ENCODE assay signal across 2 fruit fly cellular contexts in genomic region chr3L:2632048-2632762, dm6.
TF ChIP-seq lines count a peak whose summit lies in the region.

No protein-coding gene starts in this region.

- TF ChIP-seq CTCF in whole organism, embryonic (GFP tag; optimal IDR thresholded peaks at IDR 0.05; lab: Kevin White, UChicago), result no peak

TF ChIP-seq in whole organism, embryonic, 481 proteins besides CTCF, POLR2A, EP300 and RAD21 (continues in another document):
- TF ChIP-seq Asciz (GFP tag; optimal IDR thresholded peaks at IDR 0.05; lab: Kevin White, UChicago) (no peak), sqz (GFP tag; optimal IDR thresholded peaks at IDR 0.05; lab: Kevin White, UChicago) (no peak), CG17385 (GFP tag; optimal IDR thresholded peaks at IDR 0.05; lab: Kevin White, UChicago) (peak; percentile 43), CG4360 (GFP tag; IDR thresholded peaks at IDR 0.05; lab: Robert Waterston, UW) (no peak), gcm2 (GFP tag; optimal IDR thresholded peaks at IDR 0.05; lab: Kevin White, UChicago) (no peak), jumu (GFP tag; optimal IDR thresholded peaks at IDR 0.05; lab: Kevin White, UChicago) (peak; percentile 1), CG1603 (tag; optimal IDR thresholded peaks at IDR 0.05; lab: Kevin White, UChicago) (no peak), wdn (GFP tag; IDR thresholded peaks at IDR 0.05; lab: Robert Waterston, UW) (no peak), Nf-YA (GFP tag; IDR thresholded peaks at IDR 0.05; lab: Robert Waterston, UW) (no peak), Ravus (GFP tag; IDR thresholded peaks at IDR 0.05; lab: Robert Waterston, UW) (no peak), BtbVII (GFP tag; optimal IDR thresholded peaks at IDR 0.05; lab: Kevin White, UChicago) (no peak), CG5180 (GFP tag; optimal IDR thresholded peaks at IDR 0.05; lab: Kevin White, UChicago) (no peak), knrl (GFP tag; IDR thresholded peaks at IDR 0.05; lab: Robert Waterston, UW; ENCODE audit: partially characterized antibody) (no peak), Dfd (GFP tag; optimal IDR thresholded peaks at IDR 0.05; lab: Kevin White, UChicago) (no peak), nerfin-1 (tag; optimal IDR thresholded peaks at IDR 0.05; lab: Kevin White, UChicago) (no peak), CG13287 (GFP tag; IDR thresholded peaks at IDR 0.05; lab: Robert Waterston, UW; ENCODE audit: partially characterized antibody) (peak; percentile 55; the same call in 1 of the 2 replicates), CG3281 (GFP tag; optimal IDR thresholded peaks at IDR 0.05; lab: Kevin White, UChicago) (no peak), Dll (GFP tag; IDR thresholded peaks at IDR 0.05; lab: Robert Waterston, UW; ENCODE audit: partially characterized antibody) (0 out of 4 replicates have a peak, but pooled peaks have one; percentile 26), CG7839 (tag; optimal IDR thresholded peaks at IDR 0.05; lab: Kevin White, UChicago) (no peak), exex (tag; optimal IDR thresholded peaks at IDR 0.05; lab: Kevin White, UChicago) (no peak), B-H2 (GFP tag; optimal IDR thresholded peaks at IDR 0.05; lab: Kevin White, UChicago) (no peak), CG14014 (GFP tag; IDR thresholded peaks at IDR 0.05; lab: Robert Waterston, UW) (no peak), trem (tag; optimal IDR thresholded peaks at IDR 0.05; lab: Kevin White, UChicago) (no peak), br (optimal IDR thresholded peaks at IDR 0.05; lab: Kevin White, UChicago) (no peak), inv (GFP tag; IDR thresholded peaks at IDR 0.05; lab: Robert Waterston, UW; ENCODE audit: partially characterized antibody) (0 out of 2 replicates have a peak, but pooled peaks have one; percentile 8), tio (GFP tag; optimal IDR thresholded peaks at IDR 0.05; lab: Kevin White, UChicago) (no peak), btn (GFP tag; optimal IDR thresholded peaks at IDR 0.05; lab: Kevin White, UChicago) (no peak), Camta (GFP tag; optimal IDR thresholded peaks at IDR 0.05; lab: Kevin White, UChicago) (no peak), Doc3 (GFP tag; IDR thresholded peaks at IDR 0.05; lab: Robert Waterston, UW; ENCODE audit: partially characterized antibody) (no peak), cas (GFP tag; IDR thresholded peaks at IDR 0.05; lab: Robert Waterston, UW) (no peak), bowl (GFP tag; IDR thresholded peaks at IDR 0.05; lab: Robert Waterston, UW) (no peak), CG15479 (GFP tag; optimal IDR thresholded peaks at IDR 0.05; lab: Kevin White, UChicago) (no peak), ranshi (GFP tag; IDR thresholded peaks at IDR 0.05; lab: Robert Waterston, UW) (no peak), Chrac-16 (GFP tag; optimal IDR thresholded peaks at IDR 0.05; lab: Kevin White, UChicago) (no peak), Meics (GFP tag; optimal IDR thresholded peaks at IDR 0.05; lab: Kevin White, UChicago) (no peak), HLH54F (GFP tag; optimal IDR thresholded peaks at IDR 0.05; lab: Kevin White, UChicago) (no peak), onecut (GFP tag; IDR thresholded peaks at IDR 0.05; lab: Robert Waterston, UW) (no peak), CG9437 (GFP tag; optimal IDR thresholded peaks at IDR 0.05; lab: Kevin White, UChicago) (no peak), pb (GFP tag; optimal IDR thresholded peaks at IDR 0.05; lab: Kevin White, UChicago) (no peak), esg (GFP tag; conservative IDR thresholded peaks at IDR 0.05; lab: Robert Waterston, UW) (no peak), mld (GFP tag; IDR thresholded peaks at IDR 0.05; lab: Robert Waterston, UW; ENCODE audit: partially characterized antibody) (no peak), NFAT (GFP tag; IDR thresholded peaks at IDR 0.05; lab: Robert Waterston, UW) (no peak), CG2199 (GFP tag; IDR thresholded peaks at IDR 0.05; lab: Robert Waterston, UW) (0 out of 3 replicates have a peak, but pooled peaks have one; percentile 20), NK7.1 (GFP tag; optimal IDR thresholded peaks at IDR 0.05; lab: Kevin White, UChicago) (peak; percentile 4), CG18011 (GFP tag; optimal IDR thresholded peaks at IDR 0.05; lab: Kevin White, UChicago) (no peak), CG1529 (GFP tag; optimal IDR thresholded peaks at IDR 0.05; lab: Kevin White, UChicago) (no peak)

TF ChIP-seq in whole organism, prepupa, 60 proteins besides CTCF, POLR2A, EP300 and RAD21:
- TF ChIP-seq CG7368 (GFP tag; optimal IDR thresholded peaks at IDR 0.05; lab: Kevin White, UChicago) (no peak), CG10669 (GFP tag; optimal IDR thresholded peaks at IDR 0.05; lab: Kevin White, UChicago) (no peak), Eip78C (GFP tag; lab: Kevin White, UChicago) (peak; percentile 36), CG32006 (GFP tag; optimal IDR thresholded peaks at IDR 0.05; lab: Kevin White, UChicago) (no peak), CG10631 (GFP tag; optimal IDR thresholded peaks at IDR 0.05; lab: Kevin White, UChicago) (no peak), CG6276 (GFP tag; optimal IDR thresholded peaks at IDR 0.05; lab: Kevin White, UChicago) (no peak), achi (GFP tag; optimal IDR thresholded peaks at IDR 0.05; lab: Kevin White, UChicago) (no peak), spab (GFP tag; optimal IDR thresholded peaks at IDR 0.05; lab: Kevin White, UChicago) (no peak), fd59A (GFP tag; optimal IDR thresholded peaks at IDR 0.05; lab: Kevin White, UChicago) (no peak), Hr39 (GFP tag; optimal IDR thresholded peaks at IDR 0.05; lab: Kevin White, UChicago) (no peak), Sox14 (GFP tag; optimal IDR thresholded peaks at IDR 0.05; lab: Kevin White, UChicago) (peak; percentile 84), CG34406 (GFP tag; optimal IDR thresholded peaks at IDR 0.05; lab: Kevin White, UChicago) (no peak), ss (GFP tag; optimal IDR thresholded peaks at IDR 0.05; lab: Kevin White, UChicago) (no peak), svp (GFP tag; lab: Kevin White, UChicago) (no peak), CG11762 (GFP tag; optimal IDR thresholded peaks at IDR 0.05; lab: Kevin White, UChicago; ENCODE audit: insufficient read depth) (no peak), CG9139 (GFP tag; optimal IDR thresholded peaks at IDR 0.05; lab: Kevin White, UChicago) (peak; percentile 3), cyc (GFP tag; optimal IDR thresholded peaks at IDR 0.05; lab: Kevin White, UChicago) (no peak), Hr38 (GFP tag; optimal IDR thresholded peaks at IDR 0.05; lab: Kevin White, UChicago) (no peak), Ets96B (tag; optimal IDR thresholded peaks at IDR 0.05; lab: Kevin White, UChicago) (no peak)
